Worm (Caenorhabditis elegans): ENCODE data around the gene sra-32.

Gene sra-32

ce11 chrII:4505097-4505626 is 26.6 kb downstream of the sra-32 start, which contains the start of gene camt-1:
TSS of gene camt-1 (minus strand) at chrII:4505147.
- TF ChIP-seq snpc-4 (tag; optimal IDR thresholded peaks at IDR 0.05) (no peak), nhr-129 (tag; optimal IDR thresholded peaks at IDR 0.05) (peak; percentile 4)

- TF ChIP-seq fos-1 (tag; optimal IDR thresholded peaks at IDR 0.05) (peak; percentile 64), unc-39 (tag; optimal IDR thresholded peaks at IDR 0.05) (no peak), nhr-237 (tag; optimal IDR thresholded peaks at IDR 0.05) (no peak), lsy-2 (tag; optimal IDR thresholded peaks at IDR 0.05) (no peak)
Measured at ce11 chrII:4495844-4496243, 35.9 kb downstream of the sra-32 start.

ce11 chrII:4494532-4494931 is 37.2 kb downstream of the sra-32 start:
- TF ChIP-seq egl-27 (tag; optimal IDR thresholded peaks at IDR 0.05) (no peak), F13H6.1 (tag; optimal IDR thresholded peaks at IDR 0.05) (peak; percentile 48), sma-9 (GFP tag; optimal IDR thresholded peaks at IDR 0.05) (peak; percentile 69), sma-9 (tag; optimal IDR thresholded peaks at IDR 0.05) (no peak), nhr-129 (tag; optimal IDR thresholded peaks at IDR 0.05) (peak; percentile 71), elt-3 (tag; optimal IDR thresholded peaks at IDR 0.05) (no peak), lsy-2 (tag; optimal IDR thresholded peaks at IDR 0.05) (peak in 1 of 2 experiments; percentile 45), sem-4 (tag; optimal IDR thresholded peaks at IDR 0.05) (no peak), peb-1 (tag; optimal IDR thresholded peaks at IDR 0.05) (no peak), C34F6.9 (tag; optimal IDR thresholded peaks at IDR 0.05) (peak; percentile 36)

- TF ChIP-seq nhr-11 (tag; optimal IDR thresholded peaks at IDR 0.05) (no peak), mdl-1 (tag; optimal IDR thresholded peaks at IDR 0.05) (no peak), nhr-77 (tag; optimal IDR thresholded peaks at IDR 0.05) (no peak), blmp-1 (tag; optimal IDR thresholded peaks at IDR 0.05; ENCODE audit: insufficient read depth) (no peak), nhr-12 (tag; optimal IDR thresholded peaks at IDR 0.05) (no peak), F13H6.1 (tag; optimal IDR thresholded peaks at IDR 0.05) (no peak), snpc-4 (tag; optimal IDR thresholded peaks at IDR 0.05) (no peak), ceh-82 (tag; optimal IDR thresholded peaks at IDR 0.05) (no peak), lin-11 (tag; optimal IDR thresholded peaks at IDR 0.05) (no peak), peb-1 (tag; optimal IDR thresholded peaks at IDR 0.05) (no peak), lsy-2 (tag; optimal IDR thresholded peaks at IDR 0.05) (no peak), ceh-16 (tag; optimal IDR thresholded peaks at IDR 0.05) (no peak), mbf-1 (tag; optimal IDR thresholded peaks at IDR 0.05) (no peak), ztf-1 (GFP tag; conservative IDR thresholded peaks at IDR 0.05) (no peak), C34F6.9 (tag; optimal IDR thresholded peaks at IDR 0.05) (no peak), unc-55 (GFP tag; optimal IDR thresholded peaks at IDR 0.05) (no peak), nhr-129 (tag; optimal IDR thresholded peaks at IDR 0.05) (no peak)
Measured at ce11 chrII:4490729-4491128, 41.1 kb downstream of the sra-32 start, which contains the start of gene T05C1.5. TSS of gene T05C1.5 (minus strand) at chrII:4490829.

ce11 chrII:4489288-4489687 is 42.5 kb downstream of the sra-32 start, which contains the start of gene T05C1.3:
TSS of gene T05C1.3 (minus strand) at chrII:4489388.
- TF ChIP-seq R02D3.7 (tag; optimal IDR thresholded peaks at IDR 0.05) (no peak), unc-39 (tag; optimal IDR thresholded peaks at IDR 0.05) (no peak), F13H6.1 (tag; optimal IDR thresholded peaks at IDR 0.05) (no peak), peb-1 (tag; optimal IDR thresholded peaks at IDR 0.05) (no peak), nhr-10 (tag; optimal IDR thresholded peaks at IDR 0.05) (no peak), unc-55 (GFP tag; optimal IDR thresholded peaks at IDR 0.05) (no peak), ceh-16 (tag; optimal IDR thresholded peaks at IDR 0.05) (no peak), crh-2 (tag; optimal IDR thresholded peaks at IDR 0.05) (no peak), nhr-12 (tag; optimal IDR thresholded peaks at IDR 0.05) (no peak), lsy-2 (tag; optimal IDR thresholded peaks at IDR 0.05) (no peak), gmeb-1 (tag; optimal IDR thresholded peaks at IDR 0.05) (no peak), aly-2 (tag; optimal IDR thresholded peaks at IDR 0.05) (no peak)

- TF ChIP-seq lin-11 (tag; optimal IDR thresholded peaks at IDR 0.05), result no peak
- TF ChIP-seq mbf-1 (tag; optimal IDR thresholded peaks at IDR 0.05), result no peak
Measured at ce11 chrII:4482021-4482420, 49.8 kb downstream of the sra-32 start, which contains the start of gene T05C1.2. TSS of gene T05C1.2 (minus strand) at chrII:4482121.
